Worm (Caenorhabditis elegans) whole organism, L1 larva: ENCODE results near the gene unc-77.

Source experiments
- C04F5.9 ChIP-seq: sonication (generic microtip); optimal IDR thresholded peaks from 2 replicates; lab custom pipeline; 2016; ENCODE audit warnings: missing genetic modification characterization, missing compliant biosample characterization
- F16B12.6 ChIP-seq: fragments of 150-350 bp; optimal IDR thresholded peaks from 2 replicates; lab custom pipeline; 2014; ENCODE audit warnings: missing biosample characterization, missing genetic modification characterization
- Y116A8C.19 ChIP-seq: sonication (generic microtip); optimal IDR thresholded peaks from 2 replicates; lab custom pipeline; 2016; ENCODE audit warnings: missing compliant biosample characterization, missing genetic modification characterization, borderline replicate concordance
- ceh-82 ChIP-seq, 3 experiments: fragments of 150-350 bp in 1 of 3; sonication (generic microtip) in 2 of 3; optimal IDR thresholded peaks; 2 replicates each; lab custom pipeline; 2014 to 2017; ENCODE audit warnings: missing biosample characterization in 3 of 3, missing genetic modification characterization in 3 of 3
- ceh-88 ChIP-seq: fragments of 200-800 bp; sonication (Bioruptor generic); IDR thresholded peaks from 2 replicates; pipeline ENCODE4 v1.3.6; 2022; ENCODE audit warnings: missing genetic modification characterization, missing compliant biosample characterization
- ceh-90 ChIP-seq: sonication (generic microtip); optimal IDR thresholded peaks from 2 replicates; lab custom pipeline; 2016; ENCODE audit warnings: missing genetic modification characterization, missing compliant biosample characterization
- dpl-1 ChIP-seq, 3 experiments: fragments of 150-350 bp in 2 of 3; sonication (generic microtip) in 1 of 3; optimal IDR thresholded peaks; 2 replicates each; lab custom pipeline; 2014 to 2017; ENCODE audit warnings: missing biosample characterization in 3 of 3, missing genetic modification characterization in 3 of 3, missing genetic modification reagents in 3 of 3
- efl-1 ChIP-seq, 4 experiments: fragments of 150-350 bp; optimal IDR thresholded peaks in 3 of 4; peaks in 1 of 4; 1 replicate in 1 of 4; 2 replicates in 3 of 4; lab custom pipeline; 2014; ENCODE audit warnings: missing biosample characterization in 2 of 4, missing genetic modification characterization in 2 of 4, missing genetic modification reagents in 2 of 4
- elt-3 ChIP-seq, 6 experiments: fragments of 150-350 bp in 1 of 6; sonication (generic microtip); optimal IDR thresholded peaks; 2 replicates each; lab custom pipeline; 2017 to 2018; ENCODE audit warnings: missing biosample characterization in 6 of 6, missing genetic modification characterization in 6 of 6, inconsistent platforms in 1 of 6
- grh-1 ChIP-seq: fragments of 200-800 bp; sonication (Bioruptor generic); IDR thresholded peaks from 2 replicates; pipeline ENCODE4 v1.3.6; 2022; ENCODE audit warnings: missing genetic modification reagents, missing genetic modification characterization, missing compliant biosample characterization
- hlh-17 ChIP-seq: fragments of 200-800 bp; sonication (Bioruptor generic); optimal IDR thresholded peaks from 2 replicates; lab custom pipeline; 2018; ENCODE audit warnings: missing genetic modification characterization, mild to moderate bottlenecking, missing compliant biosample characterization, moderate library complexity, borderline replicate concordance
- lin-15B ChIP-seq: fragments of 150-350 bp; sonication (generic microtip); optimal IDR thresholded peaks from 3 replicates; lab custom pipeline; 2014; ENCODE audit warnings: missing biosample characterization, missing genetic modification characterization
- lin-35 ChIP-seq, 2 experiments: fragments of 150-350 bp; optimal IDR thresholded peaks; 2 replicates each; lab custom pipeline; 2014; ENCODE audit warnings: missing biosample characterization in 2 of 2, missing genetic modification characterization in 2 of 2, missing genetic modification reagents in 2 of 2
- lin-39 ChIP-seq: fragments of 150-350 bp; optimal IDR thresholded peaks from 2 replicates; lab custom pipeline; 2014; ENCODE audit warnings: missing biosample characterization, missing genetic modification reagents, missing genetic modification characterization
- mep-1 ChIP-seq: fragments of 150-350 bp; optimal IDR thresholded peaks from 2 replicates; lab custom pipeline; 2014; ENCODE audit warnings: missing biosample characterization, missing genetic modification characterization
- nhr-71 ChIP-seq: sonication (generic microtip); optimal IDR thresholded peaks from 2 replicates; lab custom pipeline; 2016; ENCODE audit warnings: mild to moderate bottlenecking, missing genetic modification characterization, moderate library complexity, missing compliant biosample characterization
- nhr-85 ChIP-seq: sonication (generic microtip); peaks from one replicate; lab custom pipeline; 2016; ENCODE audit warnings: missing genetic modification characterization, inconsistent platforms, missing compliant biosample characterization
- nhr-90 ChIP-seq: sonication (generic microtip); optimal IDR thresholded peaks from 2 replicates; lab custom pipeline; 2016; ENCODE audit warnings: mild to moderate bottlenecking, missing genetic modification characterization, missing compliant biosample characterization; ENCODE audit not compliant: poor library complexity
- pax-3 ChIP-seq: fragments of 200-800 bp; sonication (Bioruptor generic); optimal IDR thresholded peaks from 2 replicates; lab custom pipeline; 2018; ENCODE audit warnings: mild to moderate bottlenecking, missing genetic modification characterization, moderate library complexity, missing compliant biosample characterization
- skn-1 ChIP-seq: fragments of 150-350 bp; optimal IDR thresholded peaks from 2 replicates; lab custom pipeline; 2014; ENCODE audit warnings: missing biosample characterization, missing genetic modification characterization
- sup-37 ChIP-seq: fragments of 200-800 bp; sonication (Bioruptor generic); optimal IDR thresholded peaks from 2 replicates; lab custom pipeline; 2018; ENCODE audit warnings: mild to moderate bottlenecking, missing genetic modification characterization, missing compliant biosample characterization
- swsn-7 ChIP-seq: sonication (generic microtip); optimal IDR thresholded peaks from 2 replicates; lab custom pipeline; 2016; ENCODE audit warnings: missing genetic modification characterization, missing compliant biosample characterization
- tbx-2 ChIP-seq: sonication (generic microtip); optimal IDR thresholded peaks from 2 replicates; lab custom pipeline; 2016; ENCODE audit warnings: missing genetic modification characterization, missing compliant biosample characterization
- vab-15 ChIP-seq: sonication (generic microtip); optimal IDR thresholded peaks from 2 replicates; lab custom pipeline; 2017; ENCODE audit warnings: missing genotype, mild to moderate bottlenecking, missing genetic modification characterization, missing compliant biosample characterization
- ztf-11 ChIP-seq, 2 experiments: sonication (generic microtip); optimal IDR thresholded peaks; 2 replicates each; lab custom pipeline; 2016 to 2017; ENCODE audit warnings: missing genetic modification characterization in 2 of 2, missing biosample characterization in 1 of 2, missing compliant biosample characterization in 1 of 2

unc-77 gene

ce11 chrIV:6112291-6112690 is 71.4 kb downstream of the unc-77 start, which contains the start of gene M03D4.3:
Gene M03D4.3 (minus strand): TSS chrIV:6112391.
- TF ChIP-seq efl-1 (optimal IDR thresholded peaks at IDR 0.05; lab: Kevin White, UChicago), result no peak
- TF ChIP-seq efl-1 (GFP tag; optimal IDR thresholded peaks at IDR 0.05 in 1 of 2; lab: Kevin White, UChicago), result no peak
- no peak for TF ChIP-seq mep-1 (tag; lab: Kevin White, UChicago)
- no peak for TF ChIP-seq pax-3
- no peak for TF ChIP-seq ztf-11 (tag; optimal IDR thresholded peaks at IDR 0.05; lab: Kevin White, UChicago)
- TF ChIP-seq lin-15B (tag; lab: Kevin White, UChicago), result no peak
- TF ChIP-seq ceh-82 (tag; optimal IDR thresholded peaks at IDR 0.05; lab: Kevin White, UChicago), result no peak
- TF ChIP-seq sup-37 (GFP tag; lab: Kevin White, UChicago), result no peak
- no peak for TF ChIP-seq hlh-17 (GFP tag; lab: Kevin White, UChicago)
- TF ChIP-seq C04F5.9 (tag; lab: Kevin White, UChicago), result no peak
- no peak for TF ChIP-seq vab-15 (tag; lab: Kevin White, UChicago)

DNA sequence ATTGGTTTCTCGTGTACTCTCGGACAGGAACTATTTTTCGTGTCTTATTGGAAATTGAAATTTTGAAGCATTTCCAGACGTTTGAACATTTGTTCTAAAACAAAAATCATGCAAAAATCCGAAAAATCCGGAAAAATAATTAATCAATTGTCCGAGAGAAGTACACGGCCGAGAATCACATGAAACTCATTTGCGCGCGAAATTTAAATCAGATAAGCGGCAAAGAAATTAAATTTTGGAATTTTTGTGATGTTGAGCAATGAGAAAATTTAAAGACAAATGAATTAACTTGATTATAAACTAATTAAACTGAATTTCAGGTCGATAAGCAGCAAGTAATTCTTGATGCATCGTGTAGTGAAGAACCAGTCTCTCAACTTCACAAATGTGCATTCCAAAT is 75.0 kb downstream of the unc-77 start:
- TF ChIP-seq lin-39 (tag; lab: Kevin White, UChicago) (no peak), dpl-1 (GFP tag; optimal IDR thresholded peaks at IDR 0.05; lab: Kevin White, UChicago) (peak in 2 of 3 experiments; percentile 0 to 33), C04F5.9 (tag; lab: Kevin White, UChicago) (no peak), lin-35 (GFP tag; optimal IDR thresholded peaks at IDR 0.05; lab: Kevin White, UChicago) (peak in 1 of 2 experiments; percentile 11), swsn-7 (tag; lab: Kevin White, UChicago) (no peak), efl-1 (optimal IDR thresholded peaks at IDR 0.05; lab: Kevin White, UChicago) (peak; percentile 1 to 75), efl-1 (GFP tag; optimal IDR thresholded peaks at IDR 0.05 in 1 of 2; lab: Kevin White, UChicago) (peak; percentile 24 to 93), pax-3 (no peak), lin-15B (tag; lab: Kevin White, UChicago) (no peak), ceh-88 (no peak), tbx-2 (tag; lab: Kevin White, UChicago) (no peak), ceh-90 (tag; lab: Kevin White, UChicago) (no peak), Y116A8C.19 (no peak), grh-1 (GFP tag; lab: Robert Waterston, UW) (no peak), elt-3 (tag; optimal IDR thresholded peaks at IDR 0.05; lab: Kevin White, UChicago) (no peak), F16B12.6 (tag; lab: Kevin White, UChicago) (no peak), nhr-85 (tag; lab: Kevin White, UChicago) (no peak), nhr-71 (tag; lab: Kevin White, UChicago) (no peak), nhr-90 (tag; lab: Kevin White, UChicago) (no peak), mep-1 (tag; lab: Kevin White, UChicago) (no peak), skn-1 (tag; lab: Kevin White, UChicago) (no peak)
